Fruit fly (Drosophila melanogaster): ENCODE data around the gene GstD11.

DNA sequence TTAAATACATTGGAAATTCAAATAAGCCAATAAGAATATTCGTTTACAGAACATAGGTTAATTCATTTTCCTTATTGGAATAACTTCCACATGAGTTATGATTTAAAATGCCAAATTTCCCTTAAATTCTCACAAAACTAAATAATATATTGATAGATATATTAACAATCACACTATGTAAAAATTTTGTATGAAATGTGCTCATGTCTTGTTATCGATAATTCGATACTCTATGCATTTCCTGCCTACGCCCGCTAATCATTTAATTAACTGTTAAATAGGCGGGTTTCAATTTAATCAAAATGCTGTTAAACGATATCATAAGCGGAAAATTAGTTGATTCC is 43.1 kb downstream of the GstD11 start, which contains the start of gene NANS:
- TF ChIP-seq lz (GFP tag; optimal IDR thresholded peaks at IDR 0.05): no peak
- no peak for TF ChIP-seq CG3919 (GFP tag; optimal IDR thresholded peaks at IDR 0.05)
- no peak for TF ChIP-seq Hr4 (GFP tag; optimal IDR thresholded peaks at IDR 0.05)
- TF ChIP-seq Ets21C (GFP tag; optimal IDR thresholded peaks at IDR 0.05): no peak
- no peak for TF ChIP-seq eg (GFP tag; IDR thresholded peaks at IDR 0.05)
- no peak for TF ChIP-seq Hr39 (GFP tag; optimal IDR thresholded peaks at IDR 0.05)
- no peak for TF ChIP-seq Eip78C (GFP tag)
- TF ChIP-seq OdsH (GFP tag; optimal IDR thresholded peaks at IDR 0.05): no peak
- TF ChIP-seq pdm3 (GFP tag; optimal IDR thresholded peaks at IDR 0.05): no peak

Measured in whole organism, prepupa.